Fruit fly (Drosophila melanogaster): ENCODE data around the gene CG42818.

- TF ChIP-seq CTCF (GFP tag; optimal IDR thresholded peaks at IDR 0.05) (no peak), CG8765 (GFP tag; IDR thresholded peaks at IDR 0.05) (no peak), CG6175 (GFP tag; IDR thresholded peaks at IDR 0.05) (no peak), ttk (GFP tag; IDR thresholded peaks at IDR 0.05) (no peak), PHDP (tag; optimal IDR thresholded peaks at IDR 0.05) (no peak), CG6654 (GFP tag; optimal IDR thresholded peaks at IDR 0.05) (no peak)
Observed at dm6 chr2L:16267159-16268065, 25.7 kb downstream of the CG42818 start.
